Worm (Caenorhabditis elegans) whole organism, L1 larva: ENCODE data around the gene srz-6.

Experiments used
- alr-1 ChIP-seq: fragments of 200-800 bp; sonication (Bioruptor generic); optimal IDR thresholded peaks from 2 replicates; lab custom pipeline; 2018; ENCODE audit warnings: borderline replicate concordance, mild to moderate bottlenecking, missing genetic modification characterization, missing compliant biosample characterization
- ama-1 ChIP-seq: fragments of 150-350 bp; optimal IDR thresholded peaks from 2 replicates; lab custom pipeline; 2014
- blmp-1 ChIP-seq: fragments of 150-350 bp; optimal IDR thresholded peaks from 2 replicates; lab custom pipeline; 2014; ENCODE audit warnings: missing biosample characterization, missing genetic modification characterization
- lin-35 ChIP-seq, 2 experiments: fragments of 150-350 bp; optimal IDR thresholded peaks; 2 replicates each; lab custom pipeline; 2014; ENCODE audit warnings: missing biosample characterization in 2 of 2, missing genetic modification characterization in 2 of 2, missing genetic modification reagents in 2 of 2
- mep-1 ChIP-seq: fragments of 150-350 bp; optimal IDR thresholded peaks from 2 replicates; lab custom pipeline; 2014; ENCODE audit warnings: missing biosample characterization, missing genetic modification characterization
- nhr-90 ChIP-seq: sonication (generic microtip); optimal IDR thresholded peaks from 2 replicates; lab custom pipeline; 2016; ENCODE audit warnings: mild to moderate bottlenecking, missing genetic modification characterization, missing compliant biosample characterization; ENCODE audit not compliant: poor library complexity

DNA sequence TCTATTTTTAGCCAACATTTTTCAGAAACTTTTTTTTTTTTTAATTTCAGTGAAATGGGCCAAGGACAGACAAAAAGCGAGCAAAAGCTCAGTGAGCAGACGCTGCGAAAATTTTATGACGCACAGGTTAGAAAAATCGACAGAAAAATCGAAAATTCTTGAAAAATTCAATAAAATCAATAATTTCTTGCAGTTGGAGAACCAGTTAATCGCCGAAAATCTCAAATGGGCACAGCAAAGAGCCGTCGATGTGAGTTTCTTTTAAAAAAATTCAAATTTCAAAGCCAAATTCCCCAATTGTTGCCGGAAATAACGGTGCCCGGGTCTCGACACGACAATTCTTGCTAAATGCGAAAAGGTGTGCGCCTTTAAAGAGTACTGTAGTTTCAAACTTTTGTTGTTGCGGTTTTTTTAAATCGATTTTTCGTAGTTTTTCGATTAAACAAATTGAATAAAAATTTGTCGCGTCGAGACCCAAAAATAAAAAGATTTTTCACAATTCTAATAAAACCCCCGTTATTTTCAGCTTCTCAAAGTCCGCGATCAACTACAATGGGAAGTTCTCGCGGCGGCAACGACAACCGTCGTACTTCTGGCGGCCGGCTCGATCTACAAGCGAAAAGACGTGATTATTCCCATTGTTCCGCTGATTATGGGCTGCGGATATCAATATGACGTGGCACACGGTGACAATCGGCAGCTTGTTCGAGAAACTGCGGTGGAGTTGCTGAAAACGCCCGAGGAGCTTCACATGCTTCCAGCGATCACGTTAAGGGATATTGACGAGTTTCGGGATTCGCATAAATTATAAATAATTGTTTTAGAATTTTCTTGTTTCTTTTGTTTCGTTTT, 31.2 kb upstream of the srz-6 start, which contains the start of gene tag-280:
- no peak for TF ChIP-seq nhr-90 (tag; lab: Kevin White, UChicago)
- TF ChIP-seq blmp-1 (tag; lab: Kevin White, UChicago): no peak
- no peak for TF ChIP-seq ama-1
- TF ChIP-seq alr-1: no peak
- TF ChIP-seq mep-1 (tag; lab: Kevin White, UChicago): no peak
- TF ChIP-seq lin-35 (GFP tag; optimal IDR thresholded peaks at IDR 0.05; lab: Kevin White, UChicago): no peak
